Worm (Caenorhabditis elegans) whole organism, midembryonic: ENCODE results near the gene maph-9.

Experiments
- cog-1 ChIP-seq: sonication (generic microtip); optimal IDR thresholded peaks from 2 replicates; lab custom pipeline; 2016; ENCODE audit warnings: missing genetic modification characterization, missing compliant biosample characterization
- klf-2 ChIP-seq: fragments of 200-800 bp; sonication (Bioruptor generic); conservative IDR thresholded peaks from 2 replicates; pipeline ENCODE4 v1.3.6; 2022; ENCODE audit warnings: missing genetic modification reagents, missing genetic modification characterization, missing compliant biosample characterization
- ref-1 ChIP-seq: fragments of 200-800 bp; sonication (Bioruptor generic); conservative IDR thresholded peaks from 2 replicates; pipeline ENCODE4 v1.3.6; 2022; ENCODE audit warnings: missing genetic modification reagents, missing genetic modification characterization, missing compliant biosample characterization

DNA sequence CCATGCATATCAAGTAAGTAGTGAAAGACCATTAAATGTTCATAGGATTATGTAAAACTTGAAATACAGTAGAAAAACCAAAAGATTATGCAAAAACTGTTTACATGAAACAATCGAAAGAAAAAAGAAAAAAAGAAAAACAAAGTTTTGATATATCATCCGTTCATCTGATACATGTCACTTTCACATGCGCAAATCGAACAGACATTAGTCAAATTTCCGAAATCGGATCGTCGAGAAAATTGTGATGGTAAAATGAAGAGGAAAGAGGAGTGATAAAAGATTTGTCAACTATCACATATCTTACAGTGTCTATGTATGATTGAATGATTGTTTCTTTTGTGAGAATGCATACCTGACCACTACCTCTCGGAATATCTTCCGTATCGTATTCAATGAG, 52.5 kb downstream of the maph-9 start:
- TF ChIP-seq ref-1 (GFP tag; lab: Robert Waterston, UW) (no peak), cog-1 (tag; lab: Kevin White, UChicago) (no peak), klf-2 (GFP tag; lab: Robert Waterston, UW) (no peak)
